Worm (Caenorhabditis elegans): ENCODE measurements around the gene K04C2.5.
A peak's percentile ranks its signal among the peaks of the same experiment; 100 is the strongest.

K04C2.5 gene

ce11 chrIII:6871067-6871466 lies 20.4 kb downstream of the K04C2.5 start:
- TF ChIP-seq nhr-77 (tag; optimal IDR thresholded peaks at IDR 0.05) (no peak), nhr-48 (tag; optimal IDR thresholded peaks at IDR 0.05) (no peak), hlh-30 (tag; optimal IDR thresholded peaks at IDR 0.05; ENCODE audit: insufficient read depth) (peak; percentile 42), hlh-11 (tag; optimal IDR thresholded peaks at IDR 0.05) (peak; percentile 59), daf-16 (GFP tag; optimal IDR thresholded peaks at IDR 0.05) (peak in 1 of 2 experiments; percentile 66), daf-16 (tag; optimal IDR thresholded peaks at IDR 0.05) (no peak), nhr-11 (tag; optimal IDR thresholded peaks at IDR 0.05) (peak; percentile 45), aha-1 (tag) (peak; percentile 78)

- TF ChIP-seq hmg-1.1 (GFP tag; IDR thresholded peaks at IDR 0.05), result no peak
- TF ChIP-seq ctbp-1 (GFP tag; IDR thresholded peaks at IDR 0.05), result no peak
- no peak for TF ChIP-seq mxl-3 (GFP tag; optimal IDR thresholded peaks at IDR 0.05)
- TF ChIP-seq ces-1 (GFP tag; optimal IDR thresholded peaks at IDR 0.05), result no peak
- no peak for TF ChIP-seq ZK337.2 (GFP tag; IDR thresholded peaks at IDR 0.05)
- TF ChIP-seq D1046.2 (GFP tag; IDR thresholded peaks at IDR 0.05), result no peak
- no peak for TF ChIP-seq dmd-6 (GFP tag; IDR thresholded peaks at IDR 0.05)
- no peak for TF ChIP-seq lin-29 (GFP tag; IDR thresholded peaks at IDR 0.05)
These were observed 21.5 kb downstream of the K04C2.5 start, which contains the start of gene K04C2.8 for ce11 chrIII:6869996-6870395. Gene K04C2.8, plus strand, starts transcription at chrIII:6870296.

ce11 chrIII:6869268-6869667 lies 22.2 kb downstream of the K04C2.5 start, which contains the start of the genes cra-1 and kbp-1:
Gene cra-1, minus strand, starts transcription at chrIII:6869460.
Gene kbp-1, plus strand, starts transcription at chrIII:6869633.
- TF ChIP-seq mes-2 (tag; optimal IDR thresholded peaks at IDR 0.05; ENCODE audit: poor library complexity, severe bottlenecking) (peak; percentile 41), Y48G9A.11 (GFP tag; IDR thresholded peaks at IDR 0.05) (no peak), spr-3 (GFP tag; optimal IDR thresholded peaks at IDR 0.05) (no peak), attf-4 (tag; optimal IDR thresholded peaks at IDR 0.05) (no peak), unc-62 (GFP tag; optimal IDR thresholded peaks at IDR 0.05 in 1 of 2) (peak in 1 of 2 experiments; percentile 65), unc-62 (tag; optimal IDR thresholded peaks at IDR 0.05) (no peak), aha-1 (tag) (no peak), nhr-77 (tag; optimal IDR thresholded peaks at IDR 0.05) (no peak), zip-11 (GFP tag; IDR thresholded peaks at IDR 0.05) (no peak), lin-1 (GFP tag; IDR thresholded peaks at IDR 0.05) (no peak), egl-43 (GFP tag; IDR thresholded peaks at IDR 0.05) (no peak), F26F4.8 (GFP tag; conservative IDR thresholded peaks at IDR 0.05) (no peak), nhr-11 (tag; optimal IDR thresholded peaks at IDR 0.05) (peak; percentile 13), tag-97 (GFP tag; IDR thresholded peaks at IDR 0.05) (no peak), nhr-41 (GFP tag; IDR thresholded peaks at IDR 0.05) (no peak), dpl-1 (GFP tag; optimal IDR thresholded peaks at IDR 0.05) (peak; percentile 82), spr-1 (tag; optimal IDR thresholded peaks at IDR 0.05) (no peak), duxl-1 (tag; optimal IDR thresholded peaks at IDR 0.05; ENCODE audit: poor library complexity) (no peak), zag-1 (tag; optimal IDR thresholded peaks at IDR 0.05) (no peak), php-3 (GFP tag; IDR thresholded peaks at IDR 0.05) (no peak), snpc-1.2 (GFP tag; IDR thresholded peaks at IDR 0.05) (no peak), dmd-6 (GFP tag; IDR thresholded peaks at IDR 0.05) (0 out of 2 replicates have a peak, but pooled peaks have one; percentile 10), lin-38 (GFP tag; IDR thresholded peaks at IDR 0.05) (peak; percentile 91), egl-27 (tag; optimal IDR thresholded peaks at IDR 0.05) (no peak), lsy-2 (tag; optimal IDR thresholded peaks at IDR 0.05) (peak in 1 of 2 experiments; percentile 55), dve-1 (tag; optimal IDR thresholded peaks at IDR 0.05; ENCODE audit: insufficient read depth) (no peak), mxl-2 (GFP tag; conservative IDR thresholded peaks at IDR 0.05) (no peak), ceh-44 (GFP tag; IDR thresholded peaks at IDR 0.05) (no peak)

Data from whole organism, L4 larva.